Worm (Caenorhabditis elegans) whole organism, L4 larva: ENCODE data around the gene C25G4.17.

ENCODE experiments used
- F49E8.2 ChIP-seq: sonication (generic microtip); optimal IDR thresholded peaks from 2 replicates; lab custom pipeline; 2016; ENCODE audit warnings: missing compliant biosample characterization, mild to moderate bottlenecking, missing genetic modification characterization, borderline replicate concordance
- Y75B8A.6 ChIP-seq: fragments of 200-800 bp; sonication (Bioruptor generic); IDR thresholded peaks from 2 replicates; pipeline ENCODE4 v1.3.6; 2022; ENCODE audit warnings: missing genetic modification reagents, missing genetic modification characterization, missing compliant biosample characterization
- aly-2 ChIP-seq: sonication (generic microtip); optimal IDR thresholded peaks from 2 replicates; lab custom pipeline; 2018; ENCODE audit warnings: missing biosample characterization, missing genetic modification characterization
- egl-27 ChIP-seq: sonication (generic microtip); optimal IDR thresholded peaks from 3 replicates; lab custom pipeline; 2017; ENCODE audit warnings: missing biosample characterization, missing genetic modification reagents, missing genetic modification characterization
- nhr-11 ChIP-seq: fragments of 150-350 bp; optimal IDR thresholded peaks from 2 replicates; lab custom pipeline; 2014; ENCODE audit warnings: missing biosample characterization, missing genetic modification characterization
- nhr-237 ChIP-seq: sonication (generic microtip); optimal IDR thresholded peaks from 2 replicates; lab custom pipeline; 2017; ENCODE audit warnings: missing biosample characterization, missing genetic modification characterization
- unc-62 ChIP-seq, 3 experiments: fragments of 150-350 bp in 1 of 3; sonication (generic microtip); optimal IDR thresholded peaks in 2 of 3; peaks in 1 of 3; 1 replicate in 1 of 3; 2 replicates in 2 of 3; lab custom pipeline; 2014 to 2017; ENCODE audit warnings: missing biosample characterization in 3 of 3, missing genetic modification characterization in 3 of 3, missing genetic modification reagents in 3 of 3, missing genotype in 1 of 3

ce11 chrIV:12403440-12403839 is 38.4 kb upstream of the C25G4.17 start:
- TF ChIP-seq egl-27 = no peak
- TF ChIP-seq nhr-237 (tag; lab: Kevin White, UChicago) = no peak
- no peak for TF ChIP-seq nhr-11 (tag; lab: Kevin White, UChicago)
- TF ChIP-seq aly-2 (tag; lab: Kevin White, UChicago) = no peak
- no peak for TF ChIP-seq Y75B8A.6 (GFP tag; lab: Robert Waterston, UW)
- TF ChIP-seq F49E8.2 (tag; lab: Kevin White, UChicago) = no peak
- TF ChIP-seq unc-62 (GFP tag; optimal IDR thresholded peaks at IDR 0.05 in 1 of 2; lab: Kevin White, UChicago) = no peak
- TF ChIP-seq unc-62 (tag; optimal IDR thresholded peaks at IDR 0.05; lab: Kevin White, UChicago) = no peak
